Fruit fly (Drosophila melanogaster) whole organism, wandering third instar larva: Measurements from ENCODE around the gene vri.

Experiments
- Abd-B ChIP-seq: fragments of >200 bp; optimal IDR thresholded peaks from 2 replicates; lab custom pipeline; 2017; ENCODE audit warnings: missing biosample characterization, missing genetic modification characterization
- Dfd ChIP-seq: fragments of >200 bp; optimal IDR thresholded peaks from 2 replicates; lab custom pipeline; 2017; ENCODE audit warnings: missing biosample characterization, missing genetic modification characterization
- Jra ChIP-seq: sonication (Bioruptor generic); optimal IDR thresholded peaks from 2 replicates; lab custom pipeline; 2016; ENCODE audit warnings: missing biosample characterization, missing genetic modification characterization
- Myc ChIP-seq: fragments of >200 bp; optimal IDR thresholded peaks from 2 replicates; lab custom pipeline; 2017
- br ChIP-seq: fragments of 200-800 bp; sonication (Bioruptor generic); optimal IDR thresholded peaks from 2 replicates; lab custom pipeline; 2016; ENCODE audit warnings: missing biosample characterization, missing genetic modification characterization
- dl ChIP-seq, 2 experiments: fragments of 175-275, 200-275 bp in 1 of 2; fragments of 200-275 bp in 1 of 2; sonication (Bioruptor generic); optimal IDR thresholded peaks; lab custom pipeline; 2018; ENCODE audit warnings: mild to moderate bottlenecking in 2 of 2, missing biosample characterization in 2 of 2, missing genetic modification characterization in 2 of 2, moderate library complexity in 2 of 2; ENCODE audit not compliant: partially characterized antibody in 2 of 2, insufficient read depth in 1 of 2
- h ChIP-seq: fragments of 200-800 bp; sonication (Bioruptor generic); optimal IDR thresholded peaks from 3 replicates; lab custom pipeline; 2016; ENCODE audit warnings: missing biosample characterization, mild to moderate bottlenecking, missing genetic modification characterization
- psq ChIP-seq: fragments of 200-800 bp; sonication (Bioruptor generic); optimal IDR thresholded peaks from 3 replicates; lab custom pipeline; 2017; ENCODE audit warnings: missing biosample characterization, mild to moderate bottlenecking, missing genetic modification characterization, moderate library complexity

DNA sequence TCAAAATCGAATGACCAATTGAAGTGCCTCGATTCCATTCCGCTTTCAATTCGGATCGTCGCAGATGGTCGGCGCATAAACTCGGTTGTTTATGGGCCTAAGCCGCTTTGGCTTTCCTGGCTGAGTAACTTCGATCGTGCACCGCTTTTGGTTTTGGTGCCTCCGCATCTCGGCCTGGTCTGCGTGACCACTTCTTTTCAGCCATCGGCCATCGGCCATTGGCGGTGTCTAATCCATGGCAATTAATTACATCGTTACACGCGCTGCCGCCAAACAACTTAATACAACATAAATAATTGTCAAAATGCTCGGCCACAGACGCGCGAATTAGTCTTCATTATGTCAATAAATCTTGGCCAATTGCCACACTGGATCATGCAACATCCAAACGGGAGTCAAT is 28.5 kb upstream of the vri start:
- TF ChIP-seq br (GFP tag; lab: Kevin White, UChicago) = no peak
- no peak for TF ChIP-seq dl (GFP tag; optimal IDR thresholded peaks at IDR 0.05; lab: Kevin White, UChicago; ENCODE audit: insufficient read depth in 1 of 2, partially characterized antibody in 2 of 2)
- TF ChIP-seq psq (GFP tag; lab: Kevin White, UChicago) = no peak
- TF ChIP-seq Abd-B = no peak
- no peak for TF ChIP-seq Myc
- TF ChIP-seq Dfd (GFP tag; lab: Kevin White, UChicago) = no peak
- no peak for TF ChIP-seq Jra (GFP tag; lab: Kevin White, UChicago)
- TF ChIP-seq h = no peak
